Fruit fly (Drosophila melanogaster) whole organism, embryonic: ENCODE results near the gene toe.

Experiments used
- Asciz ChIP-seq: fragments of 200-800 bp; sonication (Bioruptor generic); optimal IDR thresholded peaks from 2 replicates; lab custom pipeline; 2017; ENCODE audit warnings: missing biosample characterization, mild to moderate bottlenecking, missing genetic modification characterization, missing genetic modification reagents
- CG10274 ChIP-seq: fragments of 200-800 bp; sonication (Bioruptor generic); optimal IDR thresholded peaks from 3 replicates; lab custom pipeline; 2017; ENCODE audit warnings: missing biosample characterization, mild to moderate bottlenecking, missing genetic modification characterization
- CG11456 ChIP-seq: fragments of 200-800 bp; sonication (Bioruptor generic); IDR thresholded peaks from 3 replicates; pipeline ENCODE4 v1.3.6; 2022; ENCODE audit warnings: missing biosample characterization, missing genetic modification characterization
- CG14710 ChIP-seq: fragments of 200-800 bp; sonication (Bioruptor generic); optimal IDR thresholded peaks from 3 replicates; lab custom pipeline; 2019; ENCODE audit warnings: missing biosample characterization, mild to moderate bottlenecking, missing genetic modification characterization, moderate library complexity
- CG1602 ChIP-seq: fragments of 200-800 bp; sonication (Bioruptor generic); optimal IDR thresholded peaks from 3 replicates; lab custom pipeline; 2016; ENCODE audit warnings: missing biosample characterization, missing genetic modification characterization
- CG18262 ChIP-seq: fragments of 200-800 bp; optimal IDR thresholded peaks from 3 replicates; lab custom pipeline; 2019; ENCODE audit warnings: missing biosample characterization, mild to moderate bottlenecking, missing genetic modification characterization, moderate library complexity
- CG2116 ChIP-seq: fragments of 200-800 bp; sonication (Bioruptor generic); optimal IDR thresholded peaks from 3 replicates; lab custom pipeline; 2018; ENCODE audit warnings: missing biosample characterization, mild to moderate bottlenecking, missing genetic modification characterization
- CG2120 ChIP-seq: fragments of 200-800 bp; sonication (Bioruptor generic); optimal IDR thresholded peaks from 3 replicates; lab custom pipeline; 2016; ENCODE audit warnings: missing biosample characterization, missing genetic modification characterization
- CG33213 ChIP-seq: fragments of 200-800 bp; sonication (Bioruptor generic); optimal IDR thresholded peaks from 3 replicates; lab custom pipeline; 2016; ENCODE audit warnings: missing biosample characterization, missing genetic modification characterization
- CG3847 ChIP-seq: fragments of 200-800 bp; sonication (Bioruptor generic); IDR thresholded peaks from 2 replicates; pipeline ENCODE4 v1.3.6; 2022; ENCODE audit warnings: missing biosample characterization, missing genetic modification characterization
- CG3995 ChIP-seq: fragments of 200-800 bp; sonication (Bioruptor generic); optimal IDR thresholded peaks from 3 replicates; lab custom pipeline; 2016; ENCODE audit warnings: missing biosample characterization, missing genetic modification characterization
- CG42726 ChIP-seq: fragments of 200-800 bp; sonication (Bioruptor generic); IDR thresholded peaks from 2 replicates; pipeline ENCODE4 v1.3.6; 2022; ENCODE audit warnings: missing biosample characterization, missing genetic modification characterization; ENCODE audit not compliant: partially characterized antibody
- CG4854 ChIP-seq: fragments of 200-800 bp; sonication (Bioruptor generic); optimal IDR thresholded peaks from 2 replicates; lab custom pipeline; 2016; ENCODE audit warnings: missing biosample characterization, missing genetic modification characterization, inconsistent platforms
- CG8290 ChIP-seq, 3 experiments: fragments of 200-800 bp; sonication (Bioruptor generic); optimal IDR thresholded peaks; 2 replicates each; lab custom pipeline; 2016 to 2019; ENCODE audit warnings: missing biosample characterization in 3 of 3, missing genetic modification characterization in 3 of 3, mild to moderate bottlenecking in 2 of 3, moderate library complexity in 1 of 3
- CG8924 ChIP-seq: fragments of 200-800 bp; optimal IDR thresholded peaks from 3 replicates; lab custom pipeline; 2019; ENCODE audit warnings: missing biosample characterization, mild to moderate bottlenecking, missing genetic modification characterization, moderate library complexity
- CHES-1-like ChIP-seq: fragments of 200-800 bp; sonication (Bioruptor generic); optimal IDR thresholded peaks from 2 replicates; lab custom pipeline; 2016; ENCODE audit warnings: missing biosample characterization, missing genetic modification characterization
- CTCF ChIP-seq: fragments of 200-800 bp; sonication (Bioruptor generic); optimal IDR thresholded peaks from 2 replicates; lab custom pipeline; 2017; ENCODE audit warnings: missing biosample characterization, mild to moderate bottlenecking, missing genetic modification characterization, moderate library complexity
- CrebB ChIP-seq: fragments of 200-800 bp; sonication (Bioruptor generic); optimal IDR thresholded peaks from 3 replicates; lab custom pipeline; 2018; ENCODE audit warnings: missing biosample characterization, mild to moderate bottlenecking, missing genetic modification characterization
- Dip2 ChIP-seq: fragments of 200-800 bp; sonication (Bioruptor generic); IDR thresholded peaks from 2 replicates; pipeline ENCODE4 v1.3.6; 2022; ENCODE audit warnings: missing biosample characterization, missing genetic modification characterization
- Dp ChIP-seq: fragments of 200-800 bp; sonication (Bioruptor generic); optimal IDR thresholded peaks from 2 replicates; lab custom pipeline; 2018; ENCODE audit warnings: missing biosample characterization, mild to moderate bottlenecking, missing genetic modification characterization, moderate library complexity
- HHEX ChIP-seq: fragments of 200-800 bp; sonication (Bioruptor generic); optimal IDR thresholded peaks from 3 replicates; lab custom pipeline; 2017; ENCODE audit warnings: missing biosample characterization, mild to moderate bottlenecking, missing genetic modification characterization, missing genetic modification reagents
- HLH3B ChIP-seq: fragments of 200-800 bp; sonication (Bioruptor generic); IDR thresholded peaks from 2 replicates; pipeline ENCODE4 v1.3.6; 2022; ENCODE audit warnings: missing biosample characterization, missing genetic modification characterization
- Max ChIP-seq: fragments of 200-800 bp; sonication (Bioruptor generic); optimal IDR thresholded peaks from 2 replicates; lab custom pipeline; 2016; ENCODE audit warnings: missing biosample characterization, mild to moderate bottlenecking, missing genetic modification characterization
- Myb ChIP-seq: fragments of 200-800 bp; sonication (Bioruptor generic); optimal IDR thresholded peaks from 2 replicates; lab custom pipeline; 2016; ENCODE audit warnings: missing biosample characterization, missing genetic modification characterization
- Opbp ChIP-seq: fragments of 200-800 bp; sonication (Bioruptor generic); IDR thresholded peaks from 3 replicates; pipeline ENCODE4 v1.3.6; 2022; ENCODE audit warnings: missing biosample characterization, missing genetic modification characterization; ENCODE audit not compliant: partially characterized antibody
- Rfx ChIP-seq: fragments of 200-800 bp; sonication (Bioruptor generic); IDR thresholded peaks from 2 replicates; pipeline ENCODE4 v1.3.6; 2022; ENCODE audit warnings: missing biosample characterization, missing genetic modification characterization
- Stat92E ChIP-seq, 3 experiments: fragments of >200 bp in 2 of 3; fragments of 200-800 bp in 1 of 3; sonication (Bioruptor generic) in 1 of 3; optimal IDR thresholded peaks; 2 replicates each; lab custom pipeline; 2017 to 2019; ENCODE audit warnings: missing biosample characterization in 3 of 3, missing genetic modification characterization in 3 of 3, mild to moderate bottlenecking in 1 of 3, moderate library complexity in 1 of 3
- cg ChIP-seq: fragments of 200-800 bp; sonication (Bioruptor generic); optimal IDR thresholded peaks from 3 replicates; lab custom pipeline; 2019; ENCODE audit warnings: missing biosample characterization, mild to moderate bottlenecking, missing genetic modification characterization, moderate library complexity
- chm ChIP-seq: fragments of 200-800 bp; sonication (Bioruptor generic); IDR thresholded peaks from 2 replicates; pipeline ENCODE4 v1.3.6; 2022; ENCODE audit warnings: missing biosample characterization, missing genetic modification characterization
- ci ChIP-seq: fragments of 200-800 bp; sonication (Bioruptor generic); IDR thresholded peaks from 3 replicates; pipeline ENCODE4 v1.3.6; 2022; ENCODE audit warnings: missing biosample characterization, missing genetic modification characterization
- crol ChIP-seq: fragments of 200-800 bp; sonication (Bioruptor generic); IDR thresholded peaks from 2 replicates; pipeline ENCODE4 v1.3.6; 2022; ENCODE audit warnings: missing biosample characterization, missing genetic modification characterization
- disco-r ChIP-seq: fragments of 200-800 bp; sonication (Bioruptor generic); optimal IDR thresholded peaks from 2 replicates; lab custom pipeline; 2016; ENCODE audit warnings: missing biosample characterization, missing genetic modification characterization
- dpn ChIP-seq, 2 experiments: fragments of 200-800 bp; sonication (Bioruptor generic); optimal IDR thresholded peaks; 3 replicates each; lab custom pipeline; 2016; ENCODE audit warnings: missing biosample characterization in 2 of 2, missing genetic modification characterization in 2 of 2
- fd96Cb ChIP-seq: fragments of 200-800 bp; sonication (Bioruptor generic); optimal IDR thresholded peaks from 2 replicates; lab custom pipeline; 2018; ENCODE audit warnings: missing biosample characterization, mild to moderate bottlenecking, missing genetic modification characterization, moderate library complexity
- gfzf ChIP-seq: fragments of 200-800 bp; sonication (Bioruptor generic); optimal IDR thresholded peaks from 2 replicates; lab custom pipeline; 2016; ENCODE audit warnings: missing biosample characterization, mild to moderate bottlenecking, missing genetic modification characterization, moderate library complexity
- gsb-n ChIP-seq: fragments of 200-800 bp; sonication (Bioruptor generic); optimal IDR thresholded peaks from 3 replicates; lab custom pipeline; 2018; ENCODE audit warnings: missing biosample characterization, mild to moderate bottlenecking, missing genetic modification characterization
- insv ChIP-seq, 2 experiments: fragments of 200-800 bp; sonication (Bioruptor generic); optimal IDR thresholded peaks; 3 replicates each; lab custom pipeline; 2016 to 2018; ENCODE audit warnings: missing biosample characterization in 2 of 2, missing genetic modification characterization in 2 of 2
- inv ChIP-seq: fragments of 200-800 bp; sonication (Bioruptor generic); IDR thresholded peaks from 2 replicates; pipeline ENCODE4 v1.3.6; 2022; ENCODE audit warnings: missing biosample characterization, missing genetic modification characterization; ENCODE audit not compliant: partially characterized antibody
- jing ChIP-seq: fragments of 200-800 bp; sonication (Bioruptor generic); optimal IDR thresholded peaks from 2 replicates; lab custom pipeline; 2018; ENCODE audit warnings: missing biosample characterization, mild to moderate bottlenecking, missing genetic modification characterization
- nerfin-1 ChIP-seq: fragments of 200-800 bp; sonication (Bioruptor generic); optimal IDR thresholded peaks from 3 replicates; lab custom pipeline; 2019; ENCODE audit warnings: missing biosample characterization, mild to moderate bottlenecking, missing genetic modification characterization, moderate library complexity
- p53 ChIP-seq: fragments of 200-800 bp; sonication (Bioruptor generic); optimal IDR thresholded peaks from 2 replicates; lab custom pipeline; 2016; ENCODE audit warnings: missing biosample characterization, missing genetic modification characterization
- pzg ChIP-seq: fragments of 200-800 bp; sonication (Bioruptor generic); optimal IDR thresholded peaks from 3 replicates; lab custom pipeline; 2018; ENCODE audit warnings: missing biosample characterization, mild to moderate bottlenecking, missing genetic modification characterization, moderate library complexity
- row ChIP-seq: fragments of 200-800 bp; sonication (Bioruptor generic); IDR thresholded peaks from 3 replicates; pipeline ENCODE4 v1.3.6; 2022; ENCODE audit warnings: missing biosample characterization, missing genetic modification characterization
- sima ChIP-seq: fragments of 200-800 bp; sonication (Bioruptor generic); optimal IDR thresholded peaks from 2 replicates; lab custom pipeline; 2016; ENCODE audit warnings: missing biosample characterization, missing genetic modification characterization
- wek ChIP-seq: fragments of 200-800 bp; sonication (Bioruptor generic); optimal IDR thresholded peaks from 3 replicates; lab custom pipeline; 2018; ENCODE audit warnings: missing biosample characterization, mild to moderate bottlenecking, missing genetic modification characterization, moderate library complexity
- zen ChIP-seq: fragments of 200-800 bp; sonication (Bioruptor generic); optimal IDR thresholded peaks from 3 replicates; lab custom pipeline; 2018; ENCODE audit warnings: missing biosample characterization, mild to moderate bottlenecking, missing genetic modification characterization, moderate library complexity

Gene toe

dm6 chr3L:12414189-12414964 lies 18.1 kb downstream of the toe start, which contains the start of gene SCaMC (continued):
- TF ChIP-seq CG18262 (tag; lab: Kevin White, UChicago) (peak; percentile 1), CG4854 (peak; percentile 14), gsb-n (tag; lab: Kevin White, UChicago) (peak; percentile 45), Rfx (GFP tag; lab: Robert Waterston, UW) (0 out of 2 replicates have a peak, but pooled peaks have one; percentile 33), CG3847 (GFP tag; lab: Robert Waterston, UW) (peak; percentile 55; the same call in 1 of the 2 replicates), HHEX (GFP tag; lab: Kevin White, UChicago) (no peak), nerfin-1 (peak; percentile 45), chm (GFP tag; lab: Robert Waterston, UW) (0 out of 2 replicates have a peak, but pooled peaks have one; percentile 24), dpn (GFP tag; optimal IDR thresholded peaks at IDR 0.05; lab: Kevin White, UChicago) (peak in 1 of 2 experiments; percentile 2), CG33213 (GFP tag; lab: Kevin White, UChicago) (peak; percentile 71), crol (GFP tag; lab: Robert Waterston, UW) (peak; percentile 62), CG10274 (GFP tag; lab: Kevin White, UChicago) (no peak), Dp (GFP tag; lab: Kevin White, UChicago) (peak; percentile 92), p53 (peak; percentile 63), CHES-1-like (GFP tag; lab: Kevin White, UChicago) (peak; percentile 32), cg (GFP tag; lab: Kevin White, UChicago) (peak; percentile 79), CG1602 (GFP tag; lab: Kevin White, UChicago) (no peak), Opbp (GFP tag; lab: Robert Waterston, UW) (peak; percentile 62; the same call in 2 of the 3 replicates), insv (GFP tag; optimal IDR thresholded peaks at IDR 0.05; lab: Kevin White, UChicago) (peak in 1 of 2 experiments; percentile 75), sima (GFP tag; lab: Kevin White, UChicago) (no peak), Dip2 (GFP tag; lab: Robert Waterston, UW) (no peak), ci (GFP tag; lab: Robert Waterston, UW) (peak; percentile 71; the same call in 2 of the 3 replicates), inv (peak; percentile 26; the same call in 1 of the 2 replicates), CTCF (GFP tag; lab: Kevin White, UChicago) (no peak), Myb (GFP tag; lab: Kevin White, UChicago) (peak; percentile 85), CG2116 (GFP tag; lab: Kevin White, UChicago) (peak; percentile 58), pzg (GFP tag; lab: Kevin White, UChicago) (peak; percentile 96), gfzf (GFP tag; lab: Kevin White, UChicago) (peak; percentile 99), row (GFP tag; lab: Robert Waterston, UW) (peak; percentile 31; the same call in 1 of the 3 replicates), CG2120 (GFP tag; lab: Kevin White, UChicago) (peak; percentile 35), CG3995 (GFP tag; lab: Kevin White, UChicago) (peak; percentile 58), CrebB (peak; percentile 32), Stat92E (GFP tag; optimal IDR thresholded peaks at IDR 0.05; lab: Kevin White, UChicago) (peak in 1 of 3 experiments; percentile 41), CG14710 (tag; lab: Kevin White, UChicago) (peak; percentile 98), zen (tag; lab: Kevin White, UChicago) (peak; percentile 53), wek (GFP tag; lab: Kevin White, UChicago) (no peak), CG42726 (GFP tag; lab: Robert Waterston, UW) (peak; percentile 47; the same call in 1 of the 2 replicates), Max (GFP tag; lab: Kevin White, UChicago) (peak; percentile 40), CG8924 (peak; percentile 37), HLH3B (GFP tag; lab: Robert Waterston, UW) (no peak), CG8290 (GFP tag; optimal IDR thresholded peaks at IDR 0.05; lab: Kevin White, UChicago) (peak; percentile 34), CG8290 (tag; optimal IDR thresholded peaks at IDR 0.05; lab: Kevin White, UChicago) (no peak), Asciz (GFP tag; lab: Kevin White, UChicago) (peak; percentile 29), jing (GFP tag; lab: Kevin White, UChicago) (no peak), fd96Cb (no peak), disco-r (GFP tag; lab: Kevin White, UChicago) (no peak), CG11456 (GFP tag; lab: Robert Waterston, UW) (no peak)
